Worm (Caenorhabditis elegans): ENCODE measurements around the gene F38E1.3.

- TF ChIP-seq pqm-1 (tag; optimal IDR thresholded peaks at IDR 0.05) (no peak), pha-4 (tag; optimal IDR thresholded peaks at IDR 0.05) (no peak)
Measured at ce11 chrV:8402392-8402791, 26.4 kb downstream of the F38E1.3 start, which contains the start of gene F52E1.9.
